Fruit fly (Drosophila melanogaster) whole organism, pupa: ENCODE results near the gene CG13895.

Experiments
- CG10348 ChIP-seq: fragments of 200-800 bp; sonication (Bioruptor generic); IDR thresholded peaks from 2 replicates; pipeline ENCODE4 v1.3.6; 2022; ENCODE audit warnings: missing biosample characterization, missing genetic modification characterization
- CG12605 ChIP-seq: fragments of 200-800 bp; sonication (Bioruptor generic); IDR thresholded peaks from 2 replicates; pipeline ENCODE4 v1.3.6; 2022; ENCODE audit warnings: missing biosample characterization, missing genetic modification characterization
- CG13204 ChIP-seq: fragments of 200-800 bp; sonication (Bioruptor generic); optimal IDR thresholded peaks from 2 replicates; lab custom pipeline; 2018; ENCODE audit warnings: missing biosample characterization, mild to moderate bottlenecking, missing genetic modification characterization, moderate library complexity
- CG15710 ChIP-seq: fragments of 200-800 bp; sonication (Bioruptor generic); optimal IDR thresholded peaks from 2 replicates; lab custom pipeline; 2018; ENCODE audit warnings: missing biosample characterization, mild to moderate bottlenecking, missing genetic modification characterization, moderate library complexity
- CG17806 ChIP-seq: fragments of 200-800 bp; sonication (Bioruptor generic); optimal IDR thresholded peaks from 2 replicates; lab custom pipeline; 2018; ENCODE audit warnings: missing biosample characterization, mild to moderate bottlenecking, missing genetic modification characterization, moderate library complexity
- CG8159 ChIP-seq: fragments of 200-800 bp; sonication (Bioruptor generic); optimal IDR thresholded peaks from 3 replicates; lab custom pipeline; 2018; ENCODE audit warnings: missing biosample characterization, mild to moderate bottlenecking, missing genetic modification characterization, moderate library complexity
- CG8301 ChIP-seq: fragments of 200-800 bp; sonication (Bioruptor generic); optimal IDR thresholded peaks from 2 replicates; lab custom pipeline; 2018; ENCODE audit warnings: missing biosample characterization, mild to moderate bottlenecking, missing genetic modification characterization
- D1 ChIP-seq: fragments of 200-800 bp; sonication (Bioruptor generic); optimal IDR thresholded peaks from 2 replicates; lab custom pipeline; 2018; ENCODE audit warnings: missing biosample characterization, mild to moderate bottlenecking, missing genetic modification characterization, moderate library complexity
- EcR ChIP-seq: fragments of 200-800 bp; sonication (Bioruptor generic); optimal IDR thresholded peaks from 3 replicates; lab custom pipeline; 2019; ENCODE audit warnings: missing biosample characterization, missing genetic modification characterization, mild to moderate bottlenecking, moderate library complexity, missing genetic modification reagents
- fd96Ca ChIP-seq: fragments of 200-800 bp; sonication (Bioruptor generic); IDR thresholded peaks from 3 replicates; pipeline ENCODE4 v1.3.6; 2022; ENCODE audit warnings: missing biosample characterization, missing genetic modification characterization
- rn ChIP-seq: fragments of 200-800 bp; sonication (Bioruptor generic); IDR thresholded peaks from 2 replicates; pipeline ENCODE4 v1.3.6; 2022; ENCODE audit warnings: missing biosample characterization, missing genetic modification characterization

DNA sequence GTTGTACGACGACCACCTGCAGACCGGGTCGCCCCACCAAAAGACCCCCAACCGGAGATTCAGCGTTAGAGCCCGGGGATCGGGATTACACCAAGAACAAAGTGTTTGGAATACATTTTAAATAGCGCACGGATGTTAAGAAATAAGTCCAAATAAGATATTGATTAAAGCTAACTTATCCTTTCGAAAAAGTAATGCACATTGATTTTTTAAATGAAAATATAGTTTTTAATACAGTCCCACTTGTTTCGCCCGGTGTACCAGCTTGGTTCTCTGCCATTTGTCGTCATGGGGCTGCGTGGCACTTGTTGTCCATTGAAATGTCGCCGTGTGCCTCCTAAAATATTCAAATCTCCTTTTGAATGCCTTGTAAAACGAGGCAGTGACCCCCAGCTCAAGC is 13.0 kb upstream of the CG13895 start:
- TF ChIP-seq CG13204 (GFP tag; lab: Kevin White, UChicago), result no peak
- no peak for TF ChIP-seq EcR
- no peak for TF ChIP-seq D1
- TF ChIP-seq CG17806 (tag; lab: Kevin White, UChicago), result no peak
- TF ChIP-seq CG8159, result no peak
- TF ChIP-seq CG8301 (tag; lab: Kevin White, UChicago), result peak; percentile 79
- TF ChIP-seq rn (GFP tag; lab: Robert Waterston, UW), result peak; percentile 22; the same call in 1 of the 2 replicates
- no peak; the same call in none of the 3 replicates for TF ChIP-seq fd96Ca (GFP tag; lab: Robert Waterston, UW)
- no peak for TF ChIP-seq CG10348
- no peak for TF ChIP-seq CG15710 (tag; lab: Kevin White, UChicago)
- peak; percentile 48 for TF ChIP-seq CG12605
